Worm (Caenorhabditis elegans) whole organism, L1 larva: ENCODE results near the gene npa-1.

Experiments
- C34B4.2 ChIP-seq: sonication (generic microtip); optimal IDR thresholded peaks from 2 replicates; lab custom pipeline; 2017; ENCODE audit warnings: mild to moderate bottlenecking, missing genetic modification characterization, missing compliant biosample characterization
- ceh-8 ChIP-seq: fragments of 200-800 bp; sonication (Bioruptor generic); optimal IDR thresholded peaks from 2 replicates; lab custom pipeline; 2018; ENCODE audit warnings: mild to moderate bottlenecking, missing genetic modification characterization, moderate library complexity, missing compliant biosample characterization
- egl-27 ChIP-seq, 2 experiments: fragments of 150-350 bp in 1 of 2; sonication (generic microtip); optimal IDR thresholded peaks; 3 replicates each; lab custom pipeline; 2017 to 2018; ENCODE audit warnings: missing biosample characterization in 2 of 2, missing genetic modification characterization in 2 of 2, missing genetic modification reagents in 2 of 2
- jun-1 ChIP-seq: fragments of 150-350 bp; optimal IDR thresholded peaks from 2 replicates; lab custom pipeline; 2014; ENCODE audit warnings: missing biosample characterization, missing genetic modification reagents, missing genetic modification characterization
- snpc-4 ChIP-seq: fragments of 150-350 bp; optimal IDR thresholded peaks from 2 replicates; lab custom pipeline; 2014; ENCODE audit warnings: missing biosample characterization, missing genetic modification characterization
- ztf-11 ChIP-seq, 2 experiments: sonication (generic microtip); optimal IDR thresholded peaks; 2 replicates each; lab custom pipeline; 2016 to 2017; ENCODE audit warnings: missing genetic modification characterization in 2 of 2, missing biosample characterization in 1 of 2, missing compliant biosample characterization in 1 of 2

ce11 chrV:7095254-7095990, 19.8 kb downstream of the npa-1 start:
- TF ChIP-seq ztf-11 (tag; optimal IDR thresholded peaks at IDR 0.05; lab: Kevin White, UChicago), result no peak
- TF ChIP-seq snpc-4 (tag; lab: Kevin White, UChicago), result no peak
- TF ChIP-seq egl-27 (tag; optimal IDR thresholded peaks at IDR 0.05; lab: Kevin White, UChicago), result no peak
- no peak for TF ChIP-seq jun-1 (tag; lab: Kevin White, UChicago)
- no peak for TF ChIP-seq C34B4.2 (tag; lab: Kevin White, UChicago)
- no peak for TF ChIP-seq ceh-8
